Worm (Caenorhabditis elegans): Measurements from ENCODE around the gene otpl-4.

The otpl-4 gene

ce11 chrV:8507324-8507723 is 29.8 kb upstream of the otpl-4 start, which contains the start of gene ZK994.6:
TSS of gene ZK994.6 (minus strand) at chrV:8507424.
- TF ChIP-seq lin-39 (tag; optimal IDR thresholded peaks at IDR 0.05): no peak
- no peak for TF ChIP-seq lin-11 (tag; optimal IDR thresholded peaks at IDR 0.05)
- TF ChIP-seq elt-1 (tag; optimal IDR thresholded peaks at IDR 0.05): no peak
- TF ChIP-seq alr-1 (tag; optimal IDR thresholded peaks at IDR 0.05): no peak
- no peak for TF ChIP-seq dmd-4 (tag; optimal IDR thresholded peaks at IDR 0.05)
- no peak for TF ChIP-seq ztf-1 (GFP tag; conservative IDR thresholded peaks at IDR 0.05)
- no peak for TF ChIP-seq fos-1 (tag; optimal IDR thresholded peaks at IDR 0.05)
- no peak for TF ChIP-seq unc-39 (tag; optimal IDR thresholded peaks at IDR 0.05)
- no peak for TF ChIP-seq Y55F3AM.14 (GFP tag; optimal IDR thresholded peaks at IDR 0.05)
- TF ChIP-seq nhr-77 (tag; optimal IDR thresholded peaks at IDR 0.05): no peak
- no peak for TF ChIP-seq sma-9 (GFP tag; optimal IDR thresholded peaks at IDR 0.05)
- TF ChIP-seq sma-9 (tag; optimal IDR thresholded peaks at IDR 0.05): no peak
- TF ChIP-seq lin-13 (GFP tag; optimal IDR thresholded peaks at IDR 0.05): no peak
- no peak for TF ChIP-seq elt-3 (tag; optimal IDR thresholded peaks at IDR 0.05)
- TF ChIP-seq ceh-82 (tag; optimal IDR thresholded peaks at IDR 0.05): no peak
- no peak for TF ChIP-seq R02D3.7 (tag; optimal IDR thresholded peaks at IDR 0.05)
- TF ChIP-seq nhr-25 (tag; optimal IDR thresholded peaks at IDR 0.05): no peak
- no peak for TF ChIP-seq nhr-23 (tag; optimal IDR thresholded peaks at IDR 0.05)
- no peak for TF ChIP-seq mdl-1 (tag; optimal IDR thresholded peaks at IDR 0.05)
- no peak for TF ChIP-seq unc-62 (GFP tag; optimal IDR thresholded peaks at IDR 0.05)
- no peak for TF ChIP-seq gmeb-1 (tag; optimal IDR thresholded peaks at IDR 0.05)

ce11 chrV:8513361-8513760 is 23.8 kb upstream of the otpl-4 start, which contains the start of gene F45F2.9:
TSS of gene F45F2.9 (minus strand) at chrV:8513461.
- no peak for TF ChIP-seq unc-55 (GFP tag; optimal IDR thresholded peaks at IDR 0.05)
- TF ChIP-seq nhr-129 (tag; optimal IDR thresholded peaks at IDR 0.05): no peak
- TF ChIP-seq nhr-25 (tag; optimal IDR thresholded peaks at IDR 0.05): no peak
- no peak for TF ChIP-seq ZK546.5 (tag; optimal IDR thresholded peaks at IDR 0.05)
- TF ChIP-seq unc-62 (GFP tag; optimal IDR thresholded peaks at IDR 0.05): no peak
- TF ChIP-seq nhr-6 (tag; optimal IDR thresholded peaks at IDR 0.05): no peak
- no peak for TF ChIP-seq mab-5 (tag; optimal IDR thresholded peaks at IDR 0.05)
- no peak for TF ChIP-seq dmd-4 (tag; optimal IDR thresholded peaks at IDR 0.05)
- no peak for TF ChIP-seq ceh-16 (tag; optimal IDR thresholded peaks at IDR 0.05)
- no peak for TF ChIP-seq lin-11 (tag; optimal IDR thresholded peaks at IDR 0.05)
- TF ChIP-seq Y55F3AM.14 (GFP tag; optimal IDR thresholded peaks at IDR 0.05): no peak
- no peak for TF ChIP-seq nhr-12 (tag; optimal IDR thresholded peaks at IDR 0.05)
- TF ChIP-seq snpc-4 (tag; optimal IDR thresholded peaks at IDR 0.05): no peak
- no peak for TF ChIP-seq unc-39 (tag; optimal IDR thresholded peaks at IDR 0.05)
- TF ChIP-seq blmp-1 (tag; optimal IDR thresholded peaks at IDR 0.05; ENCODE audit: insufficient read depth): no peak
- TF ChIP-seq nhr-77 (tag; optimal IDR thresholded peaks at IDR 0.05): no peak
- TF ChIP-seq zag-1 (tag; optimal IDR thresholded peaks at IDR 0.05): no peak
- no peak for TF ChIP-seq ztf-4 (tag; optimal IDR thresholded peaks at IDR 0.05)

ce11 chrV:8516426-8516825 is 20.7 kb upstream of the otpl-4 start:
- TF ChIP-seq crh-2 (tag; optimal IDR thresholded peaks at IDR 0.05) (no peak), nhr-237 (tag; optimal IDR thresholded peaks at IDR 0.05) (no peak), sma-9 (GFP tag; optimal IDR thresholded peaks at IDR 0.05) (no peak), sma-9 (tag; optimal IDR thresholded peaks at IDR 0.05) (no peak), ztf-1 (GFP tag; conservative IDR thresholded peaks at IDR 0.05) (no peak), zag-1 (tag; optimal IDR thresholded peaks at IDR 0.05) (no peak), fos-1 (tag; optimal IDR thresholded peaks at IDR 0.05) (no peak), mab-5 (tag; optimal IDR thresholded peaks at IDR 0.05) (no peak), nhr-12 (tag; optimal IDR thresholded peaks at IDR 0.05) (no peak), nhr-10 (tag; optimal IDR thresholded peaks at IDR 0.05) (no peak), ceh-16 (tag; optimal IDR thresholded peaks at IDR 0.05) (no peak), lin-13 (GFP tag; optimal IDR thresholded peaks at IDR 0.05) (no peak), elt-3 (tag; optimal IDR thresholded peaks at IDR 0.05) (no peak), ama-1 (optimal IDR thresholded peaks at IDR 0.05) (no peak), nhr-77 (tag; optimal IDR thresholded peaks at IDR 0.05) (no peak), snpc-4 (tag; optimal IDR thresholded peaks at IDR 0.05) (no peak), egl-27 (tag; optimal IDR thresholded peaks at IDR 0.05) (no peak), peb-1 (tag; optimal IDR thresholded peaks at IDR 0.05) (no peak), Y55F3AM.14 (GFP tag; optimal IDR thresholded peaks at IDR 0.05) (no peak), unc-39 (tag; optimal IDR thresholded peaks at IDR 0.05) (no peak), nhr-25 (tag; optimal IDR thresholded peaks at IDR 0.05) (no peak)

- TF ChIP-seq ceh-82 (tag; optimal IDR thresholded peaks at IDR 0.05) (no peak), zag-1 (tag; optimal IDR thresholded peaks at IDR 0.05) (no peak), ZK546.5 (tag; optimal IDR thresholded peaks at IDR 0.05) (no peak), elt-3 (tag; optimal IDR thresholded peaks at IDR 0.05) (no peak), egl-27 (tag; optimal IDR thresholded peaks at IDR 0.05) (no peak), sma-9 (GFP tag; optimal IDR thresholded peaks at IDR 0.05) (no peak), sma-9 (tag; optimal IDR thresholded peaks at IDR 0.05) (no peak), alr-1 (tag; optimal IDR thresholded peaks at IDR 0.05) (no peak), ceh-16 (tag; optimal IDR thresholded peaks at IDR 0.05) (no peak), crh-2 (tag; optimal IDR thresholded peaks at IDR 0.05) (no peak), unc-62 (GFP tag; optimal IDR thresholded peaks at IDR 0.05) (no peak), F13H6.1 (tag; optimal IDR thresholded peaks at IDR 0.05) (no peak), lin-11 (tag; optimal IDR thresholded peaks at IDR 0.05) (no peak), aly-2 (tag; optimal IDR thresholded peaks at IDR 0.05) (no peak), nhr-77 (tag; optimal IDR thresholded peaks at IDR 0.05) (no peak), unc-39 (tag; optimal IDR thresholded peaks at IDR 0.05) (no peak), C34F6.9 (tag; optimal IDR thresholded peaks at IDR 0.05) (no peak), dmd-4 (tag; optimal IDR thresholded peaks at IDR 0.05) (no peak), nhr-6 (tag; optimal IDR thresholded peaks at IDR 0.05) (no peak), snpc-4 (tag; optimal IDR thresholded peaks at IDR 0.05) (no peak), unc-55 (GFP tag; optimal IDR thresholded peaks at IDR 0.05) (no peak)
Measured at ce11 chrV:8517711-8518110, 19.4 kb upstream of the otpl-4 start.
